Fruit fly (Drosophila melanogaster): ENCODE measurements around the gene Skp2.

Skp2 gene

dm6 chr3R:4334798-4335197 is 2.7 kb downstream of the Skp2 start, which contains the start of gene CG14645:
CG14645 (plus strand) TSS chr3R:4335098.
- TF ChIP-seq pan (optimal IDR thresholded peaks at IDR 0.05): no peak
- TF ChIP-seq brk (GFP tag; optimal IDR thresholded peaks at IDR 0.05): no peak
- TF ChIP-seq Rel (GFP tag; optimal IDR thresholded peaks at IDR 0.05): no peak
- no peak for TF ChIP-seq Rel (tag; optimal IDR thresholded peaks at IDR 0.05)
- TF ChIP-seq Hr83 (GFP tag; optimal IDR thresholded peaks at IDR 0.05; ENCODE audit: poor library complexity, severe bottlenecking): no peak
- no peak for TF ChIP-seq woc (GFP tag; optimal IDR thresholded peaks at IDR 0.05)
- no peak for TF ChIP-seq Dif (GFP tag; optimal IDR thresholded peaks at IDR 0.05; ENCODE audit: partially characterized antibody)
- TF ChIP-seq rgr (GFP tag; optimal IDR thresholded peaks at IDR 0.05): no peak

dm6 chr3R:4333964-4334363 is 3.5 kb downstream of the Skp2 start, which contains the start of gene CG9776:
CG9776 (minus strand) TSS chr3R:4334071.
- peak; percentile 50 for TF ChIP-seq Hr83 (GFP tag; optimal IDR thresholded peaks at IDR 0.05; ENCODE audit: poor library complexity, severe bottlenecking)
- peak; percentile 32 for TF ChIP-seq CG9705 (GFP tag; optimal IDR thresholded peaks at IDR 0.05)
- no peak for TF ChIP-seq tai (GFP tag; optimal IDR thresholded peaks at IDR 0.05)
- no peak for TF ChIP-seq HLH106 (tag; optimal IDR thresholded peaks at IDR 0.05)
- TF ChIP-seq sv (GFP tag; optimal IDR thresholded peaks at IDR 0.05): peak; percentile 49
- peak; percentile 1 for TF ChIP-seq dsf (GFP tag; optimal IDR thresholded peaks at IDR 0.05; ENCODE audit: borderline replicate concordance)
- no peak for TF ChIP-seq Myc (optimal IDR thresholded peaks at IDR 0.05)
- TF ChIP-seq N (GFP tag; optimal IDR thresholded peaks at IDR 0.05): peak; percentile 98
- TF ChIP-seq Hr78 (GFP tag; optimal IDR thresholded peaks at IDR 0.05): peak; percentile 88

- peak; percentile 32 for TF ChIP-seq br (GFP tag; optimal IDR thresholded peaks at IDR 0.05)
- TF ChIP-seq fru (GFP tag; optimal IDR thresholded peaks at IDR 0.05): no peak
- no peak for TF ChIP-seq jim (GFP tag; optimal IDR thresholded peaks at IDR 0.05)
- no peak for TF ChIP-seq brk (GFP tag; optimal IDR thresholded peaks at IDR 0.05)
- no peak for TF ChIP-seq Rel (GFP tag; optimal IDR thresholded peaks at IDR 0.05)
- peak; percentile 46 for TF ChIP-seq Rel (tag; optimal IDR thresholded peaks at IDR 0.05)
- peak; percentile 37 for TF ChIP-seq OdsH (GFP tag; optimal IDR thresholded peaks at IDR 0.05)
- TF ChIP-seq Jra (GFP tag; optimal IDR thresholded peaks at IDR 0.05): peak; percentile 27
- peak; percentile 30 for TF ChIP-seq Hr83 (GFP tag; optimal IDR thresholded peaks at IDR 0.05; ENCODE audit: poor library complexity, severe bottlenecking)
Observed at dm6 chr3R:4319507-4320138, 17.9 kb downstream of the Skp2 start, which contains the start of gene CG9795. CG9795 (plus strand) TSS chr3R:4319683.

- TF ChIP-seq ey (GFP tag; optimal IDR thresholded peaks at IDR 0.05) (no peak), dsf (GFP tag; optimal IDR thresholded peaks at IDR 0.05; ENCODE audit: borderline replicate concordance) (no peak), foxo (GFP tag; optimal IDR thresholded peaks at IDR 0.05) (no peak), Hr78 (GFP tag; optimal IDR thresholded peaks at IDR 0.05) (no peak), pan (optimal IDR thresholded peaks at IDR 0.05) (no peak), Dfd (GFP tag; optimal IDR thresholded peaks at IDR 0.05) (no peak), CG9705 (GFP tag; optimal IDR thresholded peaks at IDR 0.05) (no peak), Rel (GFP tag; optimal IDR thresholded peaks at IDR 0.05) (no peak), Rel (tag; optimal IDR thresholded peaks at IDR 0.05) (no peak), Hr83 (GFP tag; optimal IDR thresholded peaks at IDR 0.05; ENCODE audit: poor library complexity, severe bottlenecking) (no peak), h (GFP tag; optimal IDR thresholded peaks at IDR 0.05) (no peak), CG32264 (GFP tag; optimal IDR thresholded peaks at IDR 0.05) (no peak), brk (GFP tag; optimal IDR thresholded peaks at IDR 0.05) (no peak), CrebA (GFP tag; optimal IDR thresholded peaks at IDR 0.05; ENCODE audit: borderline replicate concordance) (no peak), fru (GFP tag; optimal IDR thresholded peaks at IDR 0.05) (no peak), Vsx2 (GFP tag; optimal IDR thresholded peaks at IDR 0.05; ENCODE audit: partially characterized antibody) (no peak), dl (GFP tag; optimal IDR thresholded peaks at IDR 0.05; ENCODE audit: insufficient read depth in 1 of 2, partially characterized antibody in 2 of 2) (no peak), HLH106 (tag; optimal IDR thresholded peaks at IDR 0.05) (no peak), tai (GFP tag; optimal IDR thresholded peaks at IDR 0.05) (no peak), Mio (GFP tag; optimal IDR thresholded peaks at IDR 0.05) (no peak)
Observed at dm6 chr3R:4318999-4319398, 18.5 kb downstream of the Skp2 start, which contains the start of gene Syt14. Syt14 (minus strand) TSS chr3R:4319069.

- TF ChIP-seq N (GFP tag; optimal IDR thresholded peaks at IDR 0.05): no peak
- TF ChIP-seq CG9705 (GFP tag; optimal IDR thresholded peaks at IDR 0.05): no peak
- TF ChIP-seq usp (GFP tag; optimal IDR thresholded peaks at IDR 0.05): no peak
- TF ChIP-seq OdsH (GFP tag; optimal IDR thresholded peaks at IDR 0.05): no peak
- no peak for TF ChIP-seq Sp1 (GFP tag; optimal IDR thresholded peaks at IDR 0.05)
- TF ChIP-seq sage (GFP tag; optimal IDR thresholded peaks at IDR 0.05): no peak
- TF ChIP-seq Jra (GFP tag; optimal IDR thresholded peaks at IDR 0.05): no peak
- no peak for TF ChIP-seq dsf (GFP tag; optimal IDR thresholded peaks at IDR 0.05; ENCODE audit: borderline replicate concordance)
- no peak for TF ChIP-seq foxo (GFP tag; optimal IDR thresholded peaks at IDR 0.05)
- TF ChIP-seq Dfd (GFP tag; optimal IDR thresholded peaks at IDR 0.05): no peak
- TF ChIP-seq Myc (optimal IDR thresholded peaks at IDR 0.05): no peak
- no peak for TF ChIP-seq Abd-B (GFP tag; optimal IDR thresholded peaks at IDR 0.05)
Observed at dm6 chr3R:4318589-4318988, 18.9 kb downstream of the Skp2 start.

Data from whole organism, wandering third instar larva.